Worm (Caenorhabditis elegans): ENCODE results near the gene coa-1.

DNA sequence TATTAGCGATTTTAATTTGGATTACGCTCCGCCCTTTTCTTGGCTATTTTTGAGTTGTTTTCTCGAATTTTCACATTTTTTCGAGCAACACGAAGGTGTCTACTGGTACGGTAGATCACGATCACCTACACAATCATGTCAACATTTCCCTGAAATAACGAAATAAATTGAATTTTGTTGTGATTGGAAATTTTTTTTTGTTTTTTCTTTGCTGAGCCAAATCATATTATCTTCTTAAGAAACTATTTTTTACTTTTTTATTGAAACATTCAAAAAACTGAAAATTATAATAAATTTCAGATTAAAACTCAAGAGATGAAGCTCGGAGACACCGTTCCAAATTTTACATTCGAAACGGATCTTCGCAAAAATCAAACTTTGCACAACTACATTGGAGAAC, 13.2 kb downstream of the coa-1 start, which contains the start of gene prdx-6:
- TF ChIP-seq him-1 (tag; optimal IDR thresholded peaks at IDR 0.05) = no peak
- no peak for TF ChIP-seq W03F9.2 (tag; optimal IDR thresholded peaks at IDR 0.05)
